Worm (Caenorhabditis elegans) whole organism, midembryonic: ENCODE data around the gene smg-3.

Experiments used
- T22C8.4 ChIP-seq: fragments of 200-800 bp; sonication (Bioruptor generic); IDR thresholded peaks from 2 replicates; pipeline ENCODE4 v1.3.6; 2022; ENCODE audit warnings: missing genetic modification characterization, missing compliant biosample characterization
- cog-1 ChIP-seq: sonication (generic microtip); optimal IDR thresholded peaks from 2 replicates; lab custom pipeline; 2016; ENCODE audit warnings: missing genetic modification characterization, missing compliant biosample characterization
- flt-1 ChIP-seq: fragments of 200-800 bp; sonication (Bioruptor generic); IDR thresholded peaks from 2 replicates; pipeline ENCODE4 v1.3.6; 2022; ENCODE audit warnings: missing genetic modification characterization, missing compliant biosample characterization
- klf-2 ChIP-seq: fragments of 200-800 bp; sonication (Bioruptor generic); conservative IDR thresholded peaks from 2 replicates; pipeline ENCODE4 v1.3.6; 2022; ENCODE audit warnings: missing genetic modification reagents, missing genetic modification characterization, missing compliant biosample characterization

DNA sequence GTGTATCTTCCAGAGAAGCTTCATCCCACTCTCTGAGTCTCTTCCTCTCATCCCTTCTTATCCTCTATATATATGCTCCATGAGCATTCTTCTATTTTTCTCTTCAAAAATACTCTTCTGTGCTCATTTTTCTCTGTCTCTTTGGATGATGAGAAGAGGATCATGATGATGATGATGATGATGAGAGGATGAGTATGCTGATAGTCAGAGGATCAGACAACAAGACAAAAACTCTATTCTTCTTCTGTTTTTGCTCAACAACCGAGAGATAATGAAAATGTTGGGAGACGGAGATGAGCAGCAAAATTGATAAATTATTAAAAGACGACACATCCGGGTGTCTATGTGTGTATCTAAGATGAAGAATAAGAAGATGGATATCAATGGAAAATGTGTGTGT, 20.4 kb upstream of the smg-3 start:
- TF ChIP-seq klf-2 = no peak
- no peak for TF ChIP-seq flt-1 (GFP tag; lab: Robert Waterston, UW)
- no peak for TF ChIP-seq cog-1 (tag; lab: Kevin White, UChicago)
- no peak for TF ChIP-seq T22C8.4 (GFP tag; lab: Robert Waterston, UW)
